Worm (Caenorhabditis elegans) whole organism, L4 larva: ENCODE results near the gene F22F7.7.

Source experiments
- D1046.2 ChIP-seq: fragments of 200-800 bp; sonication (Bioruptor generic); IDR thresholded peaks from 2 replicates; pipeline ENCODE4 v1.3.6; 2022; ENCODE audit warnings: missing genetic modification characterization, missing compliant biosample characterization
- F26F4.8 ChIP-seq: fragments of 200-800 bp; sonication (Bioruptor generic); conservative IDR thresholded peaks from 2 replicates; pipeline ENCODE4 v1.3.6; 2022; ENCODE audit warnings: missing genetic modification characterization, missing compliant biosample characterization
- T26A8.4 ChIP-seq: fragments of 200-800 bp; sonication (Bioruptor generic); IDR thresholded peaks from 2 replicates; pipeline ENCODE4 v1.3.6; 2022; ENCODE audit warnings: missing genetic modification characterization, missing compliant biosample characterization
- Y48G9A.11 ChIP-seq: fragments of 200-800 bp; sonication (Bioruptor generic); IDR thresholded peaks from 2 replicates; pipeline ENCODE4 v1.3.6; 2022; ENCODE audit warnings: missing genetic modification reagents, missing genetic modification characterization, missing compliant biosample characterization
- ZK546.5 ChIP-seq, 2 experiments: sonication (generic microtip); optimal IDR thresholded peaks; 2 replicates each; lab custom pipeline; 2017; ENCODE audit warnings: missing biosample characterization in 2 of 2, missing genetic modification characterization in 2 of 2
- aha-1 ChIP-seq: fragments of 150-350 bp; peaks from one replicate; lab custom pipeline; 2014; ENCODE audit warnings: missing biosample characterization, missing genetic modification characterization
- aly-2 ChIP-seq: sonication (generic microtip); optimal IDR thresholded peaks from 2 replicates; lab custom pipeline; 2018; ENCODE audit warnings: missing biosample characterization, missing genetic modification characterization
- ceh-20 ChIP-seq: fragments of 200-800 bp; sonication (Bioruptor generic); IDR thresholded peaks from 2 replicates; pipeline ENCODE4 v1.3.6; 2022; ENCODE audit warnings: missing genetic modification reagents, missing genetic modification characterization, missing compliant biosample characterization
- ceh-28 ChIP-seq: fragments of 150-350 bp; optimal IDR thresholded peaks from 2 replicates; lab custom pipeline; 2014; ENCODE audit warnings: missing biosample characterization, missing genetic modification reagents, missing genetic modification characterization
- daf-12 ChIP-seq: fragments of 150-350 bp; optimal IDR thresholded peaks from 2 replicates; lab custom pipeline; 2014; ENCODE audit warnings: missing biosample characterization, missing genetic modification reagents, missing genetic modification characterization
- daf-16 ChIP-seq, 3 experiments: sonication (generic microtip); optimal IDR thresholded peaks; 2 replicates each; lab custom pipeline; 2016 to 2017; ENCODE audit warnings: missing genetic modification characterization in 3 of 3, missing genetic modification reagents in 3 of 3, mild to moderate bottlenecking in 2 of 3, missing compliant biosample characterization in 2 of 3, missing biosample characterization in 1 of 3, moderate library complexity in 1 of 3
- daf-19 ChIP-seq: fragments of 200-800 bp; sonication (Bioruptor generic); conservative IDR thresholded peaks from 2 replicates; pipeline ENCODE4 v1.3.6; 2022; ENCODE audit warnings: missing genetic modification characterization, missing compliant biosample characterization
- dmd-6 ChIP-seq: fragments of 200-800 bp; sonication (Bioruptor generic); IDR thresholded peaks from 2 replicates; pipeline ENCODE4 v1.3.6; 2022; ENCODE audit warnings: missing genetic modification reagents, missing genetic modification characterization, missing compliant biosample characterization
- dmd-8 ChIP-seq: fragments of 200-800 bp; sonication (Bioruptor generic); IDR thresholded peaks from 2 replicates; pipeline ENCODE4 v1.3.6; 2022; ENCODE audit warnings: missing genetic modification characterization, missing compliant biosample characterization
- duxl-1 ChIP-seq: sonication (generic microtip); optimal IDR thresholded peaks from 2 replicates; lab custom pipeline; 2016; ENCODE audit warnings: mild to moderate bottlenecking, missing genetic modification characterization, moderate library complexity, missing compliant biosample characterization; ENCODE audit not compliant: poor library complexity
- dve-1 ChIP-seq: sonication (generic microtip); optimal IDR thresholded peaks from 2 replicates; lab custom pipeline; 2017; ENCODE audit warnings: antibody characterized with exemption, mild to moderate bottlenecking, missing genetic modification characterization, missing compliant biosample characterization; ENCODE audit not compliant: insufficient read depth
- fkh-10 ChIP-seq: fragments of 150-350 bp; optimal IDR thresholded peaks from 2 replicates; lab custom pipeline; 2014; ENCODE audit warnings: missing biosample characterization, missing genetic modification reagents, missing genetic modification characterization
- fos-1 ChIP-seq: fragments of 150-350 bp; optimal IDR thresholded peaks from 2 replicates; lab custom pipeline; 2014; ENCODE audit warnings: missing biosample characterization, missing genetic modification characterization
- hlh-11 ChIP-seq: fragments of 200-800 bp; sonication (Bioruptor generic); optimal IDR thresholded peaks from 2 replicates; lab custom pipeline; 2018; ENCODE audit warnings: mild to moderate bottlenecking, missing genetic modification characterization, missing compliant biosample characterization
- lin-1 ChIP-seq: fragments of 200-800 bp; sonication (Bioruptor generic); IDR thresholded peaks from 2 replicates; pipeline ENCODE4 v1.3.6; 2022; ENCODE audit warnings: missing genetic modification reagents, missing genetic modification characterization, missing compliant biosample characterization
- lin-13 ChIP-seq: fragments of 150-350 bp; optimal IDR thresholded peaks from 2 replicates; lab custom pipeline; 2014; ENCODE audit warnings: missing biosample characterization, missing genetic modification reagents, missing genetic modification characterization
- lin-15B ChIP-seq: fragments of 150-350 bp; sonication (generic microtip); optimal IDR thresholded peaks from 3 replicates; lab custom pipeline; 2014; ENCODE audit warnings: missing biosample characterization, missing genetic modification characterization
- lin-39 ChIP-seq: fragments of 150-350 bp; optimal IDR thresholded peaks from 2 replicates; lab custom pipeline; 2014; ENCODE audit warnings: missing biosample characterization, missing genetic modification reagents, missing genetic modification characterization
- lir-3 ChIP-seq: sonication (generic microtip); optimal IDR thresholded peaks from 2 replicates; lab custom pipeline; 2016; ENCODE audit warnings: mild to moderate bottlenecking, missing genetic modification characterization, missing compliant biosample characterization
- madf-5 ChIP-seq, 2 experiments: fragments of 200-800 bp; sonication (Bioruptor generic); IDR thresholded peaks; 2 replicates each; pipeline ENCODE4 v1.3.6; 2022; ENCODE audit warnings: missing compliant biosample characterization in 2 of 2, missing genetic modification characterization in 2 of 2
- mep-1 ChIP-seq: fragments of 150-350 bp; sonication (generic microtip); optimal IDR thresholded peaks from 3 replicates; lab custom pipeline; 2014; ENCODE audit warnings: missing biosample characterization, missing genetic modification characterization
- mxl-2 ChIP-seq: fragments of 200-800 bp; sonication (Bioruptor generic); conservative IDR thresholded peaks from 2 replicates; pipeline ENCODE4 v1.3.6; 2022; ENCODE audit warnings: missing genetic modification reagents, missing genetic modification characterization, missing compliant biosample characterization
- nhr-11 ChIP-seq: fragments of 150-350 bp; optimal IDR thresholded peaks from 2 replicates; lab custom pipeline; 2014; ENCODE audit warnings: missing biosample characterization, missing genetic modification characterization
- nhr-111 ChIP-seq: fragments of 200-800 bp; sonication (Bioruptor generic); optimal IDR thresholded peaks from 2 replicates; lab custom pipeline; 2018; ENCODE audit warnings: mild to moderate bottlenecking, missing genetic modification characterization, missing compliant biosample characterization
- nhr-28 ChIP-seq: fragments of 150-350 bp; optimal IDR thresholded peaks from 2 replicates; lab custom pipeline; 2014; ENCODE audit warnings: missing biosample characterization, missing genetic modification characterization
- php-3 ChIP-seq: fragments of 200-800 bp; sonication (Bioruptor generic); IDR thresholded peaks from 2 replicates; pipeline ENCODE4 v1.3.6; 2022; ENCODE audit warnings: missing genetic modification reagents, missing genetic modification characterization, missing compliant biosample characterization
- pqm-1 ChIP-seq: sonication (generic microtip); optimal IDR thresholded peaks from 2 replicates; lab custom pipeline; 2017; ENCODE audit warnings: missing biosample characterization, missing genetic modification characterization
- rbr-2 ChIP-seq: sonication (generic microtip); optimal IDR thresholded peaks from 2 replicates; lab custom pipeline; 2016; ENCODE audit warnings: missing genotype, missing genetic modification characterization, missing compliant biosample characterization
- saeg-2 ChIP-seq: fragments of 200-800 bp; sonication (Bioruptor generic); IDR thresholded peaks from 2 replicates; pipeline ENCODE4 v1.3.6; 2022; ENCODE audit warnings: missing genetic modification reagents, missing genetic modification characterization, missing compliant biosample characterization
- skn-1 ChIP-seq: fragments of 150-350 bp; optimal IDR thresholded peaks from 2 replicates; lab custom pipeline; 2014; ENCODE audit warnings: missing biosample characterization, missing genetic modification characterization
- snpc-1.2 ChIP-seq: fragments of 200-800 bp; sonication (Bioruptor generic); IDR thresholded peaks from 2 replicates; pipeline ENCODE4 v1.3.6; 2022; ENCODE audit warnings: missing genetic modification reagents, missing genetic modification characterization, missing compliant biosample characterization
- snpc-4 ChIP-seq: fragments of 150-350 bp; optimal IDR thresholded peaks from 2 replicates; lab custom pipeline; 2014; ENCODE audit warnings: missing biosample characterization, missing genetic modification characterization
- tra-1 ChIP-seq: fragments of 200-800 bp; sonication (Bioruptor generic); IDR thresholded peaks from 2 replicates; pipeline ENCODE4 v1.3.6; 2022; ENCODE audit warnings: missing genetic modification reagents, missing genetic modification characterization, missing compliant biosample characterization
- unc-39 ChIP-seq: sonication (generic microtip); optimal IDR thresholded peaks from 2 replicates; lab custom pipeline; 2017; ENCODE audit warnings: missing biosample characterization, missing genetic modification characterization
- unc-62 ChIP-seq, 3 experiments: fragments of 150-350 bp in 1 of 3; sonication (generic microtip); optimal IDR thresholded peaks in 2 of 3; peaks in 1 of 3; 1 replicate in 1 of 3; 2 replicates in 2 of 3; lab custom pipeline; 2014 to 2017; ENCODE audit warnings: missing biosample characterization in 3 of 3, missing genetic modification characterization in 3 of 3, missing genetic modification reagents in 3 of 3, missing genotype in 1 of 3
- vab-7 ChIP-seq: fragments of 200-800 bp; sonication (Bioruptor generic); IDR thresholded peaks from 2 replicates; pipeline ENCODE4 v1.3.6; 2022; ENCODE audit warnings: missing genetic modification reagents, missing genetic modification characterization, missing compliant biosample characterization
- zfp-2 ChIP-seq: sonication (generic microtip); optimal IDR thresholded peaks from 2 replicates; lab custom pipeline; 2016; ENCODE audit warnings: mild to moderate bottlenecking, missing genetic modification characterization, missing compliant biosample characterization
- zip-11 ChIP-seq: fragments of 200-800 bp; sonication (Bioruptor generic); IDR thresholded peaks from 2 replicates; pipeline ENCODE4 v1.3.6; 2022; ENCODE audit warnings: missing genetic modification characterization, missing compliant biosample characterization
- ztf-11 ChIP-seq: fragments of 150-350 bp; optimal IDR thresholded peaks from 2 replicates; lab custom pipeline; 2014; ENCODE audit warnings: missing biosample characterization, missing genetic modification characterization
- ztf-7 ChIP-seq: fragments of 150-350 bp; optimal IDR thresholded peaks from 2 replicates; lab custom pipeline; 2014; ENCODE audit warnings: missing biosample characterization, missing genetic modification characterization

The F22F7.7 gene

DNA sequence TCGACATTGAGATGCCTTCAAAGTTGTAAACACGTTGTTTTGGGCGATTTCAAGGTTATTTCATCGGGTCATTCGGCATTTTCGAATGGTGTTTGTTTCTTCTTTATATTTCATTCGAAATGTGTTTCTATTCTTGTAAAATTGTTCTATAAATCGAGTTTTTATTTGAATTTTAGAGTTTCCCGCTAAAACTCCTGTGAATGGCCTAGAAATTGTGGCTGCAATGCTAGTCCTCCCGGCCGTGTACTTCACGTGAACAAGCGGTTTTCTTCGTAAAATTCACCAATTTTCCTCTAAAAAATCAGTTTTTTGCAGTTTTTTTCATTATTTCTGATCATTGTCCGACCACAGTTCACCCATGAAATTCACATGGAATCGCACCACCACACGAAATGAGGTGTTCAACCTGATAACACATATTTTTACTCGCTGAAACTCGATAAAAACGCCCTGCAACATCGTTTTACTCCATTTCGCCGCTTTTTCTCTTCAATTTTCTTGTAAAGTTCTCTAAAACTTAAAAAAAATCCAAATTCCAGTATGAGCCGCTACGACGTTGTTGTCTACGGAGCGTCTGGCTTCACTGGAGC is 12.8 kb downstream of the F22F7.7 start, which contains the start of gene ldp-1 (continued):
- TF ChIP-seq T26A8.4 = peak; percentile 56; the same call in 1 of the 2 replicates
- no peak for TF ChIP-seq vab-7 (GFP tag; lab: Robert Waterston, UW)
- TF ChIP-seq Y48G9A.11 = no peak
- peak; percentile 34 for TF ChIP-seq hlh-11
- TF ChIP-seq duxl-1 (tag; lab: Kevin White, UChicago) = peak; percentile 58
- peak; percentile 48 for TF ChIP-seq dmd-6 (GFP tag; lab: Robert Waterston, UW)
- TF ChIP-seq daf-12 (tag; lab: Kevin White, UChicago) = no peak
- no peak for TF ChIP-seq pqm-1 (tag; lab: Kevin White, UChicago)
- TF ChIP-seq zfp-2 (tag; lab: Kevin White, UChicago) = no peak
- peak; percentile 10 for TF ChIP-seq mep-1
- TF ChIP-seq dve-1 (tag; lab: Kevin White, UChicago) = peak; percentile 20

- no peak for TF ChIP-seq aly-2 (tag; lab: Kevin White, UChicago)
- TF ChIP-seq php-3 (GFP tag; lab: Robert Waterston, UW) = no peak
- TF ChIP-seq fos-1 (tag; lab: Kevin White, UChicago) = no peak
- peak; percentile 19; the same call in 1 of the 2 replicates for TF ChIP-seq dmd-6 (GFP tag; lab: Robert Waterston, UW)
- TF ChIP-seq zip-11 = no peak
- TF ChIP-seq daf-16 (GFP tag; optimal IDR thresholded peaks at IDR 0.05; lab: Kevin White, UChicago) = no peak
- peak; percentile 82 for TF ChIP-seq daf-16 (tag; optimal IDR thresholded peaks at IDR 0.05; lab: Kevin White, UChicago)
- no peak for TF ChIP-seq madf-5 (GFP tag; IDR thresholded peaks at IDR 0.05; lab: Robert Waterston, UW)
- TF ChIP-seq aha-1 (tag; lab: Kevin White, UChicago) = no peak
- TF ChIP-seq nhr-28 (tag; lab: Kevin White, UChicago) = peak; percentile 7
- no peak for TF ChIP-seq daf-12 (tag; lab: Kevin White, UChicago)
- TF ChIP-seq lin-13 (GFP tag; lab: Kevin White, UChicago) = no peak
- peak; percentile 13 for TF ChIP-seq ceh-28 (tag; lab: Kevin White, UChicago)
- TF ChIP-seq lin-1 (GFP tag; lab: Robert Waterston, UW) = 0 out of 2 replicates have a peak, but pooled peaks have one; percentile 13
Observed at ce11 chrV:2126554-2126953, 13.3 kb downstream of the F22F7.7 start.

DNA sequence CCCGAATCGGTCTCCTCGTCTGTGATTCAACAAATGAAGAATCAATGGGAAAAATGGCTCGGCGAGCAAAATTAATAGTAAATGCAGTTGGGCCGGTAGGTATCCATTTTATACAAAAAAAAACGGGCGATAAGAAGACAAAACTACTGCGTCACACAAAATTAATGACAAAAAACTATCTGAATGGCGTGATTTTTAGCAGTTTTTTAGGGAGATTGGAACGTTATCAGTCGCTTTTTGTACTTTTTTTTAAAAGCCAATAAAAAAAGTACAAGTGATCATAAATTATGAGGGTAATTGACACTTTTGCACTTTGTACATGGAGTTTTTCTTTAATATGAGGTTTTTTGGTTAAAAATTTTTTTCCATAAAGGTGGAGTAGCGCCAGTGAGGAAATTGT is 16.7 kb downstream of the F22F7.7 start:
- TF ChIP-seq nhr-11 (tag; lab: Kevin White, UChicago) (no peak), lin-13 (GFP tag; lab: Kevin White, UChicago) (no peak), ceh-28 (tag; lab: Kevin White, UChicago) (no peak), skn-1 (tag; lab: Kevin White, UChicago) (no peak), unc-39 (tag; lab: Kevin White, UChicago) (no peak), mep-1 (no peak), mxl-2 (GFP tag; lab: Robert Waterston, UW) (no peak), lin-39 (tag; lab: Kevin White, UChicago) (no peak), F26F4.8 (GFP tag; lab: Robert Waterston, UW) (no peak), pqm-1 (tag; lab: Kevin White, UChicago) (peak; percentile 72), fkh-10 (GFP tag; lab: Kevin White, UChicago) (no peak), lir-3 (tag; lab: Kevin White, UChicago) (no peak), daf-19 (GFP tag; lab: Robert Waterston, UW) (no peak), ceh-20 (GFP tag; lab: Robert Waterston, UW) (peak; percentile 83), rbr-2 (tag; lab: Kevin White, UChicago) (no peak), dve-1 (tag; lab: Kevin White, UChicago) (peak; percentile 51), unc-62 (GFP tag; optimal IDR thresholded peaks at IDR 0.05 in 1 of 2; lab: Kevin White, UChicago) (no peak), unc-62 (tag; optimal IDR thresholded peaks at IDR 0.05; lab: Kevin White, UChicago) (no peak), ztf-11 (tag; lab: Kevin White, UChicago) (no peak), lin-15B (tag; lab: Kevin White, UChicago) (no peak), zfp-2 (tag; lab: Kevin White, UChicago) (no peak), zip-11 (no peak), snpc-4 (tag; lab: Kevin White, UChicago) (no peak), ZK546.5 (tag; optimal IDR thresholded peaks at IDR 0.05; lab: Kevin White, UChicago) (no peak), saeg-2 (GFP tag; lab: Robert Waterston, UW) (no peak), snpc-1.2 (GFP tag; lab: Robert Waterston, UW) (no peak), tra-1 (peak; percentile 78), php-3 (GFP tag; lab: Robert Waterston, UW) (peak; percentile 94), daf-16 (GFP tag; optimal IDR thresholded peaks at IDR 0.05; lab: Kevin White, UChicago) (no peak), daf-16 (tag; optimal IDR thresholded peaks at IDR 0.05; lab: Kevin White, UChicago) (peak; percentile 10), dmd-8 (GFP tag; lab: Robert Waterston, UW) (no peak), dmd-6 (GFP tag; lab: Robert Waterston, UW) (peak; percentile 86), D1046.2 (GFP tag; lab: Robert Waterston, UW) (no peak), nhr-28 (tag; lab: Kevin White, UChicago) (peak; percentile 1), ztf-7 (no peak), hlh-11 (peak; percentile 39), nhr-111 (GFP tag; lab: Kevin White, UChicago) (no peak)
